Fruit fly (Drosophila melanogaster) whole organism, embryonic: Measurements from ENCODE around the gene CG33181.
A peak's percentile ranks its signal among the peaks of the same experiment; 100 is the strongest.

Experiments
- Ada2b ChIP-seq: fragments of 200-800 bp; sonication (Bioruptor generic); IDR thresholded peaks from 2 replicates; pipeline ENCODE4 v1.3.6; 2022; ENCODE audit warnings: missing biosample characterization, missing genetic modification characterization
- Antp ChIP-seq: fragments of 200-800 bp; sonication (Bioruptor generic); optimal IDR thresholded peaks from 3 replicates; lab custom pipeline; 2016; ENCODE audit warnings: missing biosample characterization, missing genetic modification characterization
- Atf3 ChIP-seq: fragments of 200-800 bp; sonication (Bioruptor generic); optimal IDR thresholded peaks from 3 replicates; lab custom pipeline; 2016; ENCODE audit warnings: missing biosample characterization, missing genetic modification characterization
- B-H2 ChIP-seq: fragments of 200-800 bp; sonication (Bioruptor generic); optimal IDR thresholded peaks from 2 replicates; lab custom pipeline; 2018; ENCODE audit warnings: missing biosample characterization, mild to moderate bottlenecking, missing genetic modification characterization
- CG10209 ChIP-seq: fragments of 200-800 bp; sonication (Bioruptor generic); optimal IDR thresholded peaks from 3 replicates; lab custom pipeline; 2017; ENCODE audit warnings: missing biosample characterization, mild to moderate bottlenecking, missing genetic modification characterization, missing genetic modification reagents
- CG11560 ChIP-seq: fragments of 200-800 bp; sonication (Bioruptor generic); IDR thresholded peaks from 3 replicates; pipeline ENCODE4 v1.3.6; 2022; ENCODE audit warnings: missing biosample characterization, missing genetic modification characterization
- CG12071 ChIP-seq: fragments of 200-800 bp; sonication (Bioruptor generic); optimal IDR thresholded peaks from 3 replicates; lab custom pipeline; 2018; ENCODE audit warnings: missing biosample characterization, mild to moderate bottlenecking, missing genetic modification characterization
- CG14667 ChIP-seq: fragments of 200-800 bp; sonication (Bioruptor generic); IDR thresholded peaks from 2 replicates; pipeline ENCODE4 v1.3.6; 2022; ENCODE audit warnings: missing biosample characterization, missing genetic modification characterization
- CG15696 ChIP-seq: fragments of 200-800 bp; sonication (Bioruptor generic); optimal IDR thresholded peaks from 2 replicates; lab custom pipeline; 2019; ENCODE audit warnings: missing biosample characterization, mild to moderate bottlenecking, missing genetic modification characterization, moderate library complexity
- CG17802 ChIP-seq: fragments of 200-800 bp; sonication (Bioruptor generic); optimal IDR thresholded peaks from 2 replicates; lab custom pipeline; 2018; ENCODE audit warnings: missing biosample characterization, mild to moderate bottlenecking, missing genetic modification characterization, moderate library complexity
- CG30403 ChIP-seq: fragments of 200-800 bp; sonication (Bioruptor generic); optimal IDR thresholded peaks from 3 replicates; lab custom pipeline; 2016; ENCODE audit warnings: missing biosample characterization, missing genetic modification characterization
- CG33557 ChIP-seq: fragments of 200-800 bp; sonication (Bioruptor generic); optimal IDR thresholded peaks from 2 replicates; lab custom pipeline; 2019; ENCODE audit warnings: missing biosample characterization, mild to moderate bottlenecking, missing genetic modification characterization, moderate library complexity
- CG34376 ChIP-seq: fragments of 200-800 bp; sonication (Bioruptor generic); optimal IDR thresholded peaks from 2 replicates; lab custom pipeline; 2018; ENCODE audit warnings: missing biosample characterization, mild to moderate bottlenecking, missing genetic modification characterization
- CG4282 ChIP-seq: fragments of 200-800 bp; sonication (Bioruptor generic); optimal IDR thresholded peaks from 2 replicates; lab custom pipeline; 2016; ENCODE audit warnings: missing biosample characterization, missing genetic modification characterization
- CG5245 ChIP-seq: fragments of 200-800 bp; sonication (Bioruptor generic); optimal IDR thresholded peaks from 3 replicates; lab custom pipeline; 2016; ENCODE audit warnings: missing biosample characterization, missing genetic modification characterization
- CG6689 ChIP-seq: fragments of 200-800 bp; sonication (Bioruptor generic); IDR thresholded peaks from 2 replicates; pipeline ENCODE4 v1.3.6; 2022; ENCODE audit warnings: missing biosample characterization, missing genetic modification characterization
- CG8281 ChIP-seq: fragments of 200-800 bp; sonication (Bioruptor generic); optimal IDR thresholded peaks from 2 replicates; lab custom pipeline; 2018; ENCODE audit warnings: missing biosample characterization, mild to moderate bottlenecking, missing genetic modification characterization, moderate library complexity
- CG8924 ChIP-seq: fragments of 200-800 bp; optimal IDR thresholded peaks from 3 replicates; lab custom pipeline; 2019; ENCODE audit warnings: missing biosample characterization, mild to moderate bottlenecking, missing genetic modification characterization, moderate library complexity
- CHES-1-like ChIP-seq: fragments of 200-800 bp; sonication (Bioruptor generic); optimal IDR thresholded peaks from 2 replicates; lab custom pipeline; 2016; ENCODE audit warnings: missing biosample characterization, missing genetic modification characterization
- D19A ChIP-seq: fragments of 200-800 bp; optimal IDR thresholded peaks from 3 replicates; lab custom pipeline; 2019; ENCODE audit warnings: missing biosample characterization, mild to moderate bottlenecking, missing genetic modification characterization, moderate library complexity
- ERR ChIP-seq: fragments of 200-800 bp; sonication (Bioruptor generic); optimal IDR thresholded peaks from 2 replicates; lab custom pipeline; 2016; ENCODE audit warnings: missing biosample characterization, missing genetic modification characterization
- Elba2 ChIP-seq: fragments of 200-800 bp; sonication (Bioruptor generic); optimal IDR thresholded peaks from 3 replicates; lab custom pipeline; 2016; ENCODE audit warnings: missing biosample characterization, missing genetic modification characterization
- Fer2 ChIP-seq: fragments of 200-800 bp; sonication (Bioruptor generic); optimal IDR thresholded peaks from 2 replicates; lab custom pipeline; 2018; ENCODE audit warnings: missing biosample characterization, mild to moderate bottlenecking, missing genetic modification characterization, moderate library complexity
- H2.0 ChIP-seq: fragments of 200-800 bp; sonication (Bioruptor generic); IDR thresholded peaks from 2 replicates; pipeline ENCODE4 v1.3.6; 2022; ENCODE audit warnings: missing biosample characterization, missing genetic modification characterization
- Hey ChIP-seq: fragments of 200-800 bp; sonication (Bioruptor generic); optimal IDR thresholded peaks from 3 replicates; lab custom pipeline; 2018; ENCODE audit warnings: missing biosample characterization, mild to moderate bottlenecking, missing genetic modification characterization
- HmgZ ChIP-seq: fragments of 200-800 bp; sonication (Bioruptor generic); optimal IDR thresholded peaks from 2 replicates; lab custom pipeline; 2018; ENCODE audit warnings: missing biosample characterization, mild to moderate bottlenecking, missing genetic modification characterization
- Hr78 ChIP-seq, 2 experiments: fragments of 200-800 bp in 1 of 2; fragments of >200 bp in 1 of 2; sonication (Bioruptor generic) in 1 of 2; optimal IDR thresholded peaks; 2 replicates each; lab custom pipeline; 2017 to 2019; ENCODE audit warnings: missing biosample characterization in 2 of 2, missing genetic modification characterization in 2 of 2, mild to moderate bottlenecking in 1 of 2, moderate library complexity in 1 of 2
- MBD-R2 ChIP-seq: fragments of 200-800 bp; sonication (Bioruptor generic); IDR thresholded peaks from 2 replicates; pipeline ENCODE4 v1.3.6; 2022; ENCODE audit warnings: missing biosample characterization, missing genetic modification characterization
- Nf-YA ChIP-seq: fragments of 200-800 bp; sonication (Bioruptor generic); IDR thresholded peaks from 2 replicates; pipeline ENCODE4 v1.3.6; 2022; ENCODE audit warnings: missing biosample characterization, missing genetic modification characterization
- Oli ChIP-seq: fragments of 200-800 bp; sonication (Bioruptor generic); optimal IDR thresholded peaks from 2 replicates; lab custom pipeline; 2018; ENCODE audit warnings: missing biosample characterization, mild to moderate bottlenecking, missing genetic modification characterization, moderate library complexity
- Rx ChIP-seq: fragments of 200-800 bp; sonication (Bioruptor generic); IDR thresholded peaks from 2 replicates; pipeline ENCODE4 v1.3.6; 2022; ENCODE audit warnings: missing biosample characterization, missing genetic modification characterization
- ab ChIP-seq: fragments of 200-800 bp; sonication (Bioruptor generic); optimal IDR thresholded peaks from 2 replicates; lab custom pipeline; 2016; ENCODE audit warnings: missing biosample characterization, missing genetic modification characterization
- amos ChIP-seq: fragments of 200-800 bp; sonication (Bioruptor generic); IDR thresholded peaks from 2 replicates; pipeline ENCODE4 v1.3.6; 2022; ENCODE audit warnings: missing biosample characterization, missing genetic modification characterization; ENCODE audit not compliant: partially characterized antibody
- bcd ChIP-seq: fragments of 200-800 bp; sonication (Bioruptor generic); optimal IDR thresholded peaks from 2 replicates; lab custom pipeline; 2017; ENCODE audit warnings: missing biosample characterization, mild to moderate bottlenecking, missing genetic modification characterization
- btn ChIP-seq: fragments of 200-800 bp; sonication (Bioruptor generic); optimal IDR thresholded peaks from 2 replicates; lab custom pipeline; 2016; ENCODE audit warnings: missing biosample characterization, missing genetic modification characterization
- corto ChIP-seq: fragments of 200-800 bp; sonication (Bioruptor generic); optimal IDR thresholded peaks from 2 replicates; lab custom pipeline; 2016; ENCODE audit warnings: missing biosample characterization, mild to moderate bottlenecking, missing genetic modification characterization, moderate library complexity
- fd3F ChIP-seq: fragments of 200-800 bp; sonication (Bioruptor generic); optimal IDR thresholded peaks from 2 replicates; lab custom pipeline; 2018; ENCODE audit warnings: missing biosample characterization, mild to moderate bottlenecking, missing genetic modification characterization, moderate library complexity
- fu2 ChIP-seq: fragments of 200-800 bp; sonication (Bioruptor generic); optimal IDR thresholded peaks from 2 replicates; lab custom pipeline; 2016; ENCODE audit warnings: missing biosample characterization, missing genetic modification characterization
- gcm ChIP-seq: fragments of 200-800 bp; sonication (Bioruptor generic); optimal IDR thresholded peaks from 2 replicates; lab custom pipeline; 2019; ENCODE audit warnings: missing biosample characterization, mild to moderate bottlenecking, missing genetic modification characterization, moderate library complexity
- inv ChIP-seq: fragments of 200-800 bp; sonication (Bioruptor generic); IDR thresholded peaks from 2 replicates; pipeline ENCODE4 v1.3.6; 2022; ENCODE audit warnings: missing biosample characterization, missing genetic modification characterization; ENCODE audit not compliant: partially characterized antibody
- lbe ChIP-seq: fragments of 200-800 bp; sonication (Bioruptor generic); optimal IDR thresholded peaks from 2 replicates; lab custom pipeline; 2016; ENCODE audit warnings: missing biosample characterization, mild to moderate bottlenecking, missing genetic modification characterization
- odd ChIP-seq: fragments of 200-800 bp; sonication (Bioruptor generic); optimal IDR thresholded peaks from 2 replicates; lab custom pipeline; 2017; ENCODE audit warnings: missing biosample characterization, mild to moderate bottlenecking, missing genetic modification characterization
- org-1 ChIP-seq: fragments of 200-800 bp; sonication (Bioruptor generic); optimal IDR thresholded peaks from 2 replicates; lab custom pipeline; 2017; ENCODE audit warnings: missing biosample characterization, missing genetic modification characterization
- pfk ChIP-seq: fragments of 200-800 bp; sonication (Bioruptor generic); optimal IDR thresholded peaks from 2 replicates; lab custom pipeline; 2018; ENCODE audit warnings: missing biosample characterization, mild to moderate bottlenecking, missing genetic modification characterization, moderate library complexity
- pnt ChIP-seq: fragments of 200-800 bp; sonication (Bioruptor generic); optimal IDR thresholded peaks from 3 replicates; lab custom pipeline; 2016; ENCODE audit warnings: missing biosample characterization, missing genetic modification characterization
- ro ChIP-seq: fragments of 200-800 bp; sonication (Bioruptor generic); IDR thresholded peaks from 2 replicates; pipeline ENCODE4 v1.3.6; 2022; ENCODE audit warnings: missing biosample characterization, missing genetic modification characterization
- slp2 ChIP-seq: fragments of 200-800 bp; sonication (Bioruptor generic); optimal IDR thresholded peaks from 2 replicates; lab custom pipeline; 2016; ENCODE audit warnings: missing biosample characterization, missing genetic modification characterization
- sob ChIP-seq: fragments of 200-800 bp; sonication (Bioruptor generic); IDR thresholded peaks from 2 replicates; pipeline ENCODE4 v1.3.6; 2022; ENCODE audit warnings: missing biosample characterization, missing genetic modification characterization
- wek ChIP-seq: fragments of 200-800 bp; sonication (Bioruptor generic); optimal IDR thresholded peaks from 3 replicates; lab custom pipeline; 2018; ENCODE audit warnings: missing biosample characterization, mild to moderate bottlenecking, missing genetic modification characterization, moderate library complexity
- wor ChIP-seq: fragments of 200-800 bp; sonication (Bioruptor generic); IDR thresholded peaks from 2 replicates; pipeline ENCODE4 v1.3.6; 2022; ENCODE audit warnings: missing biosample characterization, missing genetic modification characterization
- zfh1 ChIP-seq: fragments of 200-800 bp; sonication (Bioruptor generic); IDR thresholded peaks from 3 replicates; pipeline ENCODE4 v1.3.6; 2022; ENCODE audit warnings: missing biosample characterization, missing genetic modification characterization

CG33181 gene

DNA sequence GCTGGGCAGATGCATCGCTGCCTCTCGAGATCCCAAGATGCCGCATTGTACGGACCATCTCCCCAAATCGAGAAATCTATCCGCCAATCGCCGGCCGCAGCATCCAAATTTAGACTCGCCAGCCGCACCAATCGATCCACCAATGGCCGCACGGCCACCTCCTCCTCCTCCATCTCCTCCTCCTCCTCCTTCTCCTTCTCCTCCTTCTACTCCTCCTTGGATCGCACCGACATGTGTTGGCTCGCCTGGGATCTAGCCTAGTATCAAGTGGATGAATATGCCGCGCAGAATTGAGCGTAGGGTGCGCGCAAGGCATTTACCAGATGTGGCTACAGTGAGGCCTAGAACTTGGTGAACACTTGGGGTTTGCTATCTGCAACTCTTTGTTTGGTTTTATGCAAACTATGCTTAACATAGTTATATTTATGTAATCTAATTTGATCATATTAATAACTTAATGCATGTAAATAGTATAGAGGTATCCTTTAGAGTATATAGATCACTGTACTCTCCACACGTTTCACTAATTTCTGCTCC, 34.1 kb upstream of the CG33181 start, which contains the start of gene org-1 (continued):
- TF ChIP-seq H2.0 (GFP tag; lab: Robert Waterston, UW), result peak; percentile 98
- TF ChIP-seq CG8281, result peak; percentile 82
- TF ChIP-seq B-H2, result peak; percentile 84
- TF ChIP-seq bcd (GFP tag; lab: Kevin White, UChicago), result peak; percentile 94
- peak; percentile 58 for TF ChIP-seq lbe (GFP tag; lab: Kevin White, UChicago)
- TF ChIP-seq CG34376 (GFP tag; lab: Kevin White, UChicago), result peak; percentile 58
- TF ChIP-seq fu2 (GFP tag; lab: Kevin White, UChicago), result peak; percentile 44
- peak; percentile 98 for TF ChIP-seq CG6689 (GFP tag; lab: Robert Waterston, UW)
- TF ChIP-seq org-1 (GFP tag; lab: Kevin White, UChicago), result peak; percentile 92
- peak in 1 of 2 experiments; percentile 77 for TF ChIP-seq Hr78 (GFP tag; optimal IDR thresholded peaks at IDR 0.05; lab: Kevin White, UChicago)
- peak; percentile 86 for TF ChIP-seq Atf3 (GFP tag; lab: Kevin White, UChicago)
- TF ChIP-seq inv (GFP tag; lab: Robert Waterston, UW), result peak; percentile 24; the same call in 1 of the 2 replicates
- TF ChIP-seq CG10209 (GFP tag; lab: Kevin White, UChicago), result peak; percentile 93
- peak; percentile 92 for TF ChIP-seq Nf-YA (GFP tag; lab: Robert Waterston, UW)
- TF ChIP-seq zfh1, result peak; percentile 99
- peak; percentile 22 for TF ChIP-seq pfk (GFP tag; lab: Kevin White, UChicago)
- no peak for TF ChIP-seq amos (GFP tag; lab: Robert Waterston, UW)
- TF ChIP-seq CG11560 (tag; lab: Robert Waterston, UW), result peak; percentile 90
- TF ChIP-seq CG30403 (GFP tag; lab: Kevin White, UChicago), result peak; percentile 92
- peak; percentile 89 for TF ChIP-seq MBD-R2 (GFP tag; lab: Robert Waterston, UW)
- TF ChIP-seq btn (GFP tag; lab: Kevin White, UChicago), result peak; percentile 67
- TF ChIP-seq CG15696, result peak; percentile 98
- no peak for TF ChIP-seq corto
- TF ChIP-seq Ada2b (GFP tag; lab: Robert Waterston, UW), result peak; percentile 98
- peak; percentile 94 for TF ChIP-seq CG8924 (tag; lab: Kevin White, UChicago)
- TF ChIP-seq CG33557 (GFP tag; lab: Kevin White, UChicago), result peak; percentile 97
- no peak for TF ChIP-seq CG4282
- peak; percentile 97 for TF ChIP-seq CG14667 (GFP tag; lab: Robert Waterston, UW)
- TF ChIP-seq fd3F (GFP tag; lab: Kevin White, UChicago), result peak; percentile 88
- TF ChIP-seq Fer2, result peak; percentile 89
- TF ChIP-seq wor (GFP tag; lab: Robert Waterston, UW), result peak; percentile 95
- peak; percentile 94 for TF ChIP-seq HmgZ
- peak; percentile 97 for TF ChIP-seq CG5245 (GFP tag; lab: Kevin White, UChicago)
- peak; percentile 96 for TF ChIP-seq Rx (GFP tag; lab: Robert Waterston, UW)
- TF ChIP-seq slp2 (GFP tag; lab: Kevin White, UChicago), result peak; percentile 76
- TF ChIP-seq Antp, result peak; percentile 84
- peak; percentile 93 for TF ChIP-seq gcm (GFP tag; lab: Kevin White, UChicago)

dm6 chrX:8457532-8457931, 31.6 kb upstream of the CG33181 start, which contains the start of gene CG32713:
CG32713 (minus strand) TSS chrX:8457632.
- no peak for TF ChIP-seq wek (GFP tag; lab: Kevin White, UChicago)
- TF ChIP-seq pnt, result no peak
- TF ChIP-seq D19A (tag; lab: Kevin White, UChicago), result no peak
- TF ChIP-seq CHES-1-like (GFP tag; lab: Kevin White, UChicago), result no peak
- TF ChIP-seq Elba2 (GFP tag; lab: Kevin White, UChicago), result no peak
- no peak for TF ChIP-seq Hey (tag; lab: Kevin White, UChicago)
- no peak for TF ChIP-seq sob (GFP tag; lab: Robert Waterston, UW)
- no peak for TF ChIP-seq ab (GFP tag; lab: Kevin White, UChicago)
- TF ChIP-seq Ada2b (GFP tag; lab: Robert Waterston, UW), result no peak
- no peak for TF ChIP-seq CG17802 (tag; lab: Kevin White, UChicago)
- TF ChIP-seq ro, result no peak
- no peak for TF ChIP-seq odd
- TF ChIP-seq CG12071 (GFP tag; lab: Kevin White, UChicago), result no peak
- no peak for TF ChIP-seq ERR
- TF ChIP-seq Oli (tag; lab: Kevin White, UChicago), result no peak
